Worm (Caenorhabditis elegans): ENCODE measurements around the gene mdt-4.
"Not testable (repeated sequence)": the region's sequence is repeated elsewhere in the genome, so short reads cannot be mapped to it uniquely, and the experiment has no call there.

ce11 chrII:4903696-4904095 is 40.1 kb downstream of the mdt-4 start, which contains the start of gene sgt-1:
- TF ChIP-seq Y105C5A.15 (GFP tag; IDR thresholded peaks at IDR 0.05); vab-7 (GFP tag; IDR thresholded peaks at IDR 0.05); zfp-2 (tag; optimal IDR thresholded peaks at IDR 0.05); egl-27 (tag; optimal IDR thresholded peaks at IDR 0.05): not testable (repeated sequence)
